Fruit fly (Drosophila melanogaster) whole organism, adult: Measurements from ENCODE around the gene CG43095.
A peak's percentile ranks its signal among the peaks of the same experiment; 100 is the strongest.

Source experiments
- CG11617 ChIP-seq: fragments of 200-800 bp; sonication (Bioruptor generic); optimal IDR thresholded peaks from 2 replicates; lab custom pipeline; 2017; ENCODE audit warnings: mild to moderate bottlenecking, missing biosample characterization, missing genetic modification reagents, missing genetic modification characterization
- CG12768 ChIP-seq: fragments of 200-800 bp; sonication (Bioruptor generic); optimal IDR thresholded peaks from 2 replicates; lab custom pipeline; 2017; ENCODE audit warnings: missing biosample characterization, missing genetic modification characterization, mild to moderate bottlenecking, moderate library complexity, missing genetic modification reagents
- CG14711 ChIP-seq: fragments of 200-800 bp; sonication (Bioruptor generic); optimal IDR thresholded peaks from 2 replicates; lab custom pipeline; 2018; ENCODE audit warnings: missing biosample characterization, mild to moderate bottlenecking, missing genetic modification characterization, moderate library complexity
- CG1620 ChIP-seq: fragments of 200-800 bp; sonication (Bioruptor generic); optimal IDR thresholded peaks from 2 replicates; lab custom pipeline; 2016; ENCODE audit warnings: missing biosample characterization, missing genetic modification characterization
- CG33017 ChIP-seq: fragments of 200-800 bp; sonication (Bioruptor generic); optimal IDR thresholded peaks from 2 replicates; lab custom pipeline; 2018; ENCODE audit warnings: missing biosample characterization, mild to moderate bottlenecking, missing genetic modification characterization, moderate library complexity
- CG5204 ChIP-seq: fragments of 200-800 bp; sonication (Bioruptor generic); optimal IDR thresholded peaks from 2 replicates; lab custom pipeline; 2016; ENCODE audit warnings: missing biosample characterization, missing genetic modification characterization
- CG7045 ChIP-seq: fragments of 200-800 bp; sonication (Bioruptor generic); optimal IDR thresholded peaks from 2 replicates; lab custom pipeline; 2017; ENCODE audit warnings: missing biosample characterization, mild to moderate bottlenecking, missing genetic modification characterization
- CG7101 ChIP-seq: fragments of 200-800 bp; sonication (Bioruptor generic); optimal IDR thresholded peaks from 2 replicates; lab custom pipeline; 2018; ENCODE audit warnings: missing biosample characterization, mild to moderate bottlenecking, missing genetic modification characterization, moderate library complexity
- Clk ChIP-seq: fragments of 200-800 bp; sonication (Bioruptor generic); optimal IDR thresholded peaks from 2 replicates; lab custom pipeline; 2017; ENCODE audit warnings: missing biosample characterization, missing genetic modification characterization
- Crg-1 ChIP-seq: fragments of 200-800 bp; sonication (Bioruptor generic); optimal IDR thresholded peaks from 2 replicates; lab custom pipeline; 2016; ENCODE audit warnings: missing biosample characterization, missing genetic modification characterization
- Hr96 ChIP-seq: fragments of 200-800 bp; sonication (Bioruptor generic); optimal IDR thresholded peaks from 2 replicates; lab custom pipeline; 2016; ENCODE audit warnings: missing biosample characterization, missing genetic modification characterization
- Mnt ChIP-seq: fragments of 200-800 bp; sonication (Bioruptor generic); optimal IDR thresholded peaks from 2 replicates; lab custom pipeline; 2016; ENCODE audit warnings: missing biosample characterization, mild to moderate bottlenecking, missing genetic modification characterization
- bab1 ChIP-seq: fragments of 200-800 bp; sonication (Bioruptor generic); optimal IDR thresholded peaks from 3 replicates; lab custom pipeline; 2019; ENCODE audit warnings: missing biosample characterization, mild to moderate bottlenecking, missing genetic modification characterization, moderate library complexity
- cic ChIP-seq: fragments of 200-800 bp; sonication (Bioruptor generic); optimal IDR thresholded peaks from 2 replicates; lab custom pipeline; 2017; ENCODE audit warnings: missing biosample characterization, mild to moderate bottlenecking, missing genetic modification characterization, moderate library complexity
- cnc ChIP-seq, 2 experiments: fragments of >200 bp; optimal IDR thresholded peaks; 2 replicates each; lab custom pipeline; 2017
- kay ChIP-seq: fragments of 200-800 bp; sonication (Bioruptor generic); peaks from one replicate; lab custom pipeline; 2016; ENCODE audit warnings: missing biosample characterization, missing genetic modification characterization, borderline replicate concordance
- ovo ChIP-seq: fragments of 200-800 bp; sonication (Bioruptor generic); optimal IDR thresholded peaks from 2 replicates; lab custom pipeline; 2016; ENCODE audit warnings: missing biosample characterization, missing genetic modification characterization
- pad ChIP-seq: fragments of 200-800 bp; sonication (Bioruptor generic); optimal IDR thresholded peaks from 3 replicates; lab custom pipeline; 2017; ENCODE audit warnings: missing biosample characterization, missing genetic modification characterization, mild to moderate bottlenecking, moderate library complexity, missing genetic modification reagents
- tj ChIP-seq: fragments of 200-800 bp; sonication (Bioruptor generic); optimal IDR thresholded peaks from 3 replicates; lab custom pipeline; 2017; ENCODE audit warnings: missing biosample characterization, mild to moderate bottlenecking, missing genetic modification characterization, moderate library complexity
- toe ChIP-seq: fragments of 200-800 bp; sonication (Bioruptor generic); optimal IDR thresholded peaks from 2 replicates; lab custom pipeline; 2016; ENCODE audit warnings: missing biosample characterization, missing genetic modification characterization

The CG43095 gene

dm6 chr3R:22740930-22741329, 30.6 kb downstream of the CG43095 start, which contains the start of the genes Dcr-1 and CG6985:
Dcr-1 (minus strand) TSS chr3R:22741091.
CG6985 (plus strand) TSS chr3R:22741150.
- no peak for TF ChIP-seq cnc (optimal IDR thresholded peaks at IDR 0.05; lab: Kevin White, UChicago)
- TF ChIP-seq CG7101 = no peak
- no peak for TF ChIP-seq Crg-1 (GFP tag; lab: Kevin White, UChicago)
- no peak for TF ChIP-seq CG5204 (GFP tag; lab: Kevin White, UChicago)
- TF ChIP-seq bab1 (GFP tag; lab: Kevin White, UChicago) = no peak
- TF ChIP-seq toe (GFP tag; lab: Kevin White, UChicago) = no peak
- TF ChIP-seq CG12768 (GFP tag; lab: Kevin White, UChicago) = no peak
- no peak for TF ChIP-seq ovo (GFP tag; lab: Kevin White, UChicago)
- no peak for TF ChIP-seq CG11617 (GFP tag; lab: Kevin White, UChicago)
- no peak for TF ChIP-seq cic (GFP tag; lab: Kevin White, UChicago)
- no peak for TF ChIP-seq Mnt
- no peak for TF ChIP-seq pad (GFP tag; lab: Kevin White, UChicago)
- no peak for TF ChIP-seq CG7045 (GFP tag; lab: Kevin White, UChicago)
- no peak for TF ChIP-seq Hr96 (GFP tag; lab: Kevin White, UChicago)
- no peak for TF ChIP-seq CG33017 (tag; lab: Kevin White, UChicago)
- TF ChIP-seq CG14711 (tag; lab: Kevin White, UChicago) = no peak
- no peak for TF ChIP-seq tj (GFP tag; lab: Kevin White, UChicago)
- TF ChIP-seq kay (GFP tag; lab: Kevin White, UChicago) = no peak
- TF ChIP-seq Clk (GFP tag; lab: Kevin White, UChicago) = no peak
- no peak for TF ChIP-seq CG1620 (GFP tag; lab: Kevin White, UChicago)

dm6 chr3R:22733751-22734150, 37.8 kb downstream of the CG43095 start, which contains the start of gene Takl2:
Takl2 (minus strand) TSS chr3R:22733851.
- TF ChIP-seq cic (GFP tag; lab: Kevin White, UChicago) = no peak
- no peak for TF ChIP-seq Crg-1 (GFP tag; lab: Kevin White, UChicago)
- TF ChIP-seq CG12768 (GFP tag; lab: Kevin White, UChicago) = no peak
- TF ChIP-seq cnc (optimal IDR thresholded peaks at IDR 0.05; lab: Kevin White, UChicago) = no peak
- TF ChIP-seq Clk (GFP tag; lab: Kevin White, UChicago) = no peak
- TF ChIP-seq tj (GFP tag; lab: Kevin White, UChicago) = no peak

dm6 chr3R:22732995-22733394, 38.6 kb downstream of the CG43095 start:
- TF ChIP-seq Clk (GFP tag; lab: Kevin White, UChicago) = no peak
- TF ChIP-seq CG7101 = no peak
- TF ChIP-seq kay (GFP tag; lab: Kevin White, UChicago) = no peak
- TF ChIP-seq cnc (optimal IDR thresholded peaks at IDR 0.05; lab: Kevin White, UChicago) = no peak
- no peak for TF ChIP-seq Crg-1 (GFP tag; lab: Kevin White, UChicago)
- TF ChIP-seq CG7045 (GFP tag; lab: Kevin White, UChicago) = no peak
- TF ChIP-seq CG5204 (GFP tag; lab: Kevin White, UChicago) = no peak
- no peak for TF ChIP-seq CG12768 (GFP tag; lab: Kevin White, UChicago)
- no peak for TF ChIP-seq CG1620 (GFP tag; lab: Kevin White, UChicago)
- no peak for TF ChIP-seq bab1 (GFP tag; lab: Kevin White, UChicago)
- no peak for TF ChIP-seq toe (GFP tag; lab: Kevin White, UChicago)
- no peak for TF ChIP-seq cic (GFP tag; lab: Kevin White, UChicago)

- TF ChIP-seq Mnt = no peak
- TF ChIP-seq tj (GFP tag; lab: Kevin White, UChicago) = no peak
- no peak for TF ChIP-seq CG1620 (GFP tag; lab: Kevin White, UChicago)
- no peak for TF ChIP-seq CG14711 (tag; lab: Kevin White, UChicago)
- TF ChIP-seq CG5204 (GFP tag; lab: Kevin White, UChicago) = no peak
- TF ChIP-seq pad (GFP tag; lab: Kevin White, UChicago) = no peak
- no peak for TF ChIP-seq cnc (optimal IDR thresholded peaks at IDR 0.05; lab: Kevin White, UChicago)
- TF ChIP-seq Clk (GFP tag; lab: Kevin White, UChicago) = no peak
- TF ChIP-seq toe (GFP tag; lab: Kevin White, UChicago) = no peak
- no peak for TF ChIP-seq CG33017 (tag; lab: Kevin White, UChicago)
- no peak for TF ChIP-seq CG12768 (GFP tag; lab: Kevin White, UChicago)
- no peak for TF ChIP-seq Crg-1 (GFP tag; lab: Kevin White, UChicago)
- TF ChIP-seq CG7101 = no peak
- no peak for TF ChIP-seq bab1 (GFP tag; lab: Kevin White, UChicago)
- no peak for TF ChIP-seq CG7045 (GFP tag; lab: Kevin White, UChicago)
- no peak for TF ChIP-seq ovo (GFP tag; lab: Kevin White, UChicago)
Measured at dm6 chr3R:22727857-22728256, 43.7 kb downstream of the CG43095 start.

DNA sequence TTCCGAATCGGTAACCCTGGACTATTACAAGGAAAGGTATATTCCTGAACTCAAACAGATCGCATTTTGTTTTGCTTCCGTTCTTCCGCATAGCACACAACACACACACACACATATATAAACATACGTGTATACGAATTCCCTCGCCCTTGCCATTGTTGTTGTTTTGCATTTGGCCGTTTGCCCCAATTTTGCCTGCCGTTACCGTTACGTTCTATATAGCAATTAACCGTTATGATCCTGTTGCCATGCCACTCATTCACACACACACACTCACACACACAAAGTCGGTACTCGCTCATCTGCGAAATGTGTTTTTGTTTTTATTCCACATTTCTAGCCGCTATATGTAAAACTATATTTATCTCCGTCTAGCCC, 44.1 kb downstream of the CG43095 start:
- TF ChIP-seq pad (GFP tag; lab: Kevin White, UChicago) (peak; percentile 88), ovo (GFP tag; lab: Kevin White, UChicago) (peak; percentile 86), cic (GFP tag; lab: Kevin White, UChicago) (peak; percentile 8), tj (GFP tag; lab: Kevin White, UChicago) (peak; percentile 4), CG7101 (no peak)

DNA sequence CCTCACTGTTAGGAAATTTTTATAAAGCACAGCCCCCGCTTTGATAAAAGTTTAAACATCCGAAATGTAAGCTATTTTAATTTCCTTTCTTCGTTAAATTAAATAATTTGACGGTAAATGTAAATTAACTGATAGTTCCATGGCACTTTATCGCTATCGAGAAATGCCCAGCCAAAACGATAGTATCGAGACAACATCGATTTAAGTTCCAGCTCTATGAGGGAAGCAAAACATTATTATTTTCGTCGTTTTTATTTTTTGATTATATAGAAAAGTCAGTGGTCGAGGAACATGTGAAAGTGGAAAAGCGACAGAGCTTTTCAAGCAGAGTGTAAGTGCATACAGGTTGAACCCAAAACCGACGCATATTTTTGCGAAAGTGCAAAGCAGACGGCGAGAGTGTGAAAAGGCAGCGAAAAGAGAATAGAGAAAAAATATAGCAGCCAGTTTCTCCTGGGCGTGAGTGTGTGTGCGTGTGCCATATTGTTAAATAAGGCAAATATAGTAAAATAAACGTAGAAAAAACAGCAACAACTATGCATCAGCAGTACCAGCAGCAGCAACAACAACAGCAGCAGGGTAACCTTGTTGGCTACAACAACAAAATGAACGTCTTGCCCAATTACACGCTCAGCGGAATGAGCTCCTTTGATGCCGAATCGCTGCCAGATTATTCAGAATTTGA, 44.7 kb downstream of the CG43095 start, which contains the start of gene CG45049:
Gene CG45049 (plus strand): TSS at position 197 of the 685 bp plus-strand sequence.
- no peak for TF ChIP-seq kay (GFP tag; lab: Kevin White, UChicago)
- TF ChIP-seq tj (GFP tag; lab: Kevin White, UChicago) = peak; percentile 34
- no peak for TF ChIP-seq toe (GFP tag; lab: Kevin White, UChicago)
- TF ChIP-seq Clk (GFP tag; lab: Kevin White, UChicago) = no peak
- TF ChIP-seq cic (GFP tag; lab: Kevin White, UChicago) = peak; percentile 78
- peak; percentile 23 for TF ChIP-seq bab1 (GFP tag; lab: Kevin White, UChicago)
- TF ChIP-seq CG7045 (GFP tag; lab: Kevin White, UChicago) = no peak
